Worm (Caenorhabditis elegans) whole organism, L4 larva: ENCODE data around the gene ptp-3.

ENCODE experiments used
- dmd-8 ChIP-seq: fragments of 200-800 bp; sonication (Bioruptor generic); IDR thresholded peaks from 2 replicates; pipeline ENCODE4 v1.3.6; 2022; ENCODE audit warnings: missing genetic modification characterization, missing compliant biosample characterization
- lin-13 ChIP-seq: fragments of 150-350 bp; optimal IDR thresholded peaks from 2 replicates; lab custom pipeline; 2014; ENCODE audit warnings: missing biosample characterization, missing genetic modification reagents, missing genetic modification characterization

- TF ChIP-seq dmd-8 (no peak), lin-13 (GFP tag; lab: Kevin White, UChicago) (no peak)
Observed at ce11 chrII:11057256-11057655, 81.9 kb downstream of the ptp-3 start.
